Fruit fly (Drosophila melanogaster): ENCODE results near the gene Odj.

Gene Odj

DNA sequence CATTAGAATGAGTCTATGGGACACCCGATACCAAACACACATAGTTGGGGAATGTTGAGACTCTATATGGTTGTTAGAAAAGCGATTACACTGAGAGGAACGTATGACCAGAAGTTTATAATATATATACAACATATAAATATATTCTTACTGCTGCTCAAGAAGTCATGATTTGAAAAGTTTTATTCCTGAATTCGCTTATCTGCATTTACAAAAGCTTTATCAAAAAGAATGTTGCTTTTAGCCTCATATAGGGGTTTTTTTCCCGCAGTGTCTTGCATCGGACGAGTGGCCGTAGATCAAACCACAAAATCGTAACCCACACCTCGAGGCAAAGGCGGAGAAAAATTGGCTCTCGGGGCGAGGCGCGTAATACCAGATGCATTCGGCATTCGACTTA is 21.2 kb downstream of the Odj start (continued):
- peak; percentile 33 for TF ChIP-seq CG2712 (tag; optimal IDR thresholded peaks at IDR 0.05)
- no peak for TF ChIP-seq CG15011 (GFP tag; optimal IDR thresholded peaks at IDR 0.05)
- TF ChIP-seq H15 (GFP tag; IDR thresholded peaks at IDR 0.05): no peak
- peak; percentile 4 for TF ChIP-seq tin (GFP tag; optimal IDR thresholded peaks at IDR 0.05)
- no peak for TF ChIP-seq Lim3 (GFP tag; IDR thresholded peaks at IDR 0.05)
- no peak for TF ChIP-seq CG13123 (GFP tag; optimal IDR thresholded peaks at IDR 0.05)
- no peak for TF ChIP-seq TFAM (GFP tag; optimal IDR thresholded peaks at IDR 0.05)
- TF ChIP-seq CG31441 (GFP tag; IDR thresholded peaks at IDR 0.05): peak; percentile 37; the same call in 1 of the 2 replicates
- peak; percentile 12; the same call in 1 of the 3 replicates for TF ChIP-seq CG17361 (GFP tag; IDR thresholded peaks at IDR 0.05)
- TF ChIP-seq CG18476 (GFP tag; optimal IDR thresholded peaks at IDR 0.05): no peak
- TF ChIP-seq CG15073 (GFP tag; optimal IDR thresholded peaks at IDR 0.05): no peak
- no peak for TF ChIP-seq tio (GFP tag; optimal IDR thresholded peaks at IDR 0.05)
- TF ChIP-seq unc-4 (GFP tag; IDR thresholded peaks at IDR 0.05; ENCODE audit: partially characterized antibody): no peak
- peak; percentile 38 for TF ChIP-seq CG11504 (tag; optimal IDR thresholded peaks at IDR 0.05)
- no peak for TF ChIP-seq Fer2 (tag; optimal IDR thresholded peaks at IDR 0.05)
- no peak for TF ChIP-seq vnd (GFP tag; IDR thresholded peaks at IDR 0.05; ENCODE audit: partially characterized antibody)
- TF ChIP-seq eve (GFP tag; optimal IDR thresholded peaks at IDR 0.05): no peak
- no peak for TF ChIP-seq CG15696 (tag; optimal IDR thresholded peaks at IDR 0.05)
- TF ChIP-seq Hmx (GFP tag; optimal IDR thresholded peaks at IDR 0.05): no peak
- TF ChIP-seq CG11560 (tag; IDR thresholded peaks at IDR 0.05): no peak
- TF ChIP-seq ato (GFP tag; IDR thresholded peaks at IDR 0.05; ENCODE audit: partially characterized antibody): no peak
- no peak for TF ChIP-seq lab (GFP tag; optimal IDR thresholded peaks at IDR 0.05)
- TF ChIP-seq gfzf (GFP tag; optimal IDR thresholded peaks at IDR 0.05): no peak
- no peak for TF ChIP-seq sd (tag; optimal IDR thresholded peaks at IDR 0.05)
- TF ChIP-seq Sox102F (GFP tag; optimal IDR thresholded peaks at IDR 0.05): peak; percentile 17
- TF ChIP-seq stc (GFP tag; IDR thresholded peaks at IDR 0.05): no peak
- TF ChIP-seq bowl (GFP tag; IDR thresholded peaks at IDR 0.05): no peak
- TF ChIP-seq Lpt (GFP tag; optimal IDR thresholded peaks at IDR 0.05): no peak
- TF ChIP-seq ham (GFP tag; IDR thresholded peaks at IDR 0.05): no peak
- no peak for TF ChIP-seq gsb-n (tag; optimal IDR thresholded peaks at IDR 0.05)

dm6 chr3R:17784189-17784588 is 24.8 kb downstream of the Odj start:
- no peak for TF ChIP-seq ssp (GFP tag; IDR thresholded peaks at IDR 0.05)
- TF ChIP-seq CG17912 (GFP tag; optimal IDR thresholded peaks at IDR 0.05): no peak
- TF ChIP-seq CG6272 (GFP tag; IDR thresholded peaks at IDR 0.05): no peak
- no peak for TF ChIP-seq Neu2 (GFP tag; optimal IDR thresholded peaks at IDR 0.05; ENCODE audit: borderline replicate concordance)
- no peak for TF ChIP-seq zfh2 (GFP tag; optimal IDR thresholded peaks at IDR 0.05)
- no peak for TF ChIP-seq slbo (GFP tag; IDR thresholded peaks at IDR 0.05)
- TF ChIP-seq twi (tag; optimal IDR thresholded peaks at IDR 0.05): no peak
- no peak for TF ChIP-seq Stat92E (GFP tag; optimal IDR thresholded peaks at IDR 0.05)
- TF ChIP-seq CG4404 (GFP tag; IDR thresholded peaks at IDR 0.05): no peak
- TF ChIP-seq CG5180 (GFP tag; optimal IDR thresholded peaks at IDR 0.05): no peak
- no peak for TF ChIP-seq wdn (GFP tag; IDR thresholded peaks at IDR 0.05)
- no peak for TF ChIP-seq Ssrp (tag; optimal IDR thresholded peaks at IDR 0.05)
- no peak for TF ChIP-seq mirr (GFP tag; optimal IDR thresholded peaks at IDR 0.05)
- TF ChIP-seq scrt (GFP tag; optimal IDR thresholded peaks at IDR 0.05): no peak
- no peak for TF ChIP-seq gcm (GFP tag; optimal IDR thresholded peaks at IDR 0.05)
- TF ChIP-seq unc-4 (GFP tag; IDR thresholded peaks at IDR 0.05; ENCODE audit: partially characterized antibody): no peak
- no peak for TF ChIP-seq ase (GFP tag; IDR thresholded peaks at IDR 0.05)
- 0 out of 2 replicates have a peak, but pooled peaks have one; percentile 16 for TF ChIP-seq Rfx (GFP tag; IDR thresholded peaks at IDR 0.05)
- TF ChIP-seq Hr51 (GFP tag; optimal IDR thresholded peaks at IDR 0.05): no peak
- TF ChIP-seq sens (GFP tag): peak; percentile 56
- TF ChIP-seq caup (GFP tag; optimal IDR thresholded peaks at IDR 0.05; ENCODE audit: severe bottlenecking): no peak
- TF ChIP-seq vvl (GFP tag; IDR thresholded peaks at IDR 0.05): no peak
- peak; percentile 36 for TF ChIP-seq row (GFP tag; IDR thresholded peaks at IDR 0.05)
